Worm (Caenorhabditis elegans) whole organism, midembryonic: ENCODE measurements around the gene dyf-17.

Source experiments
- flt-1 ChIP-seq: fragments of 200-800 bp; sonication (Bioruptor generic); IDR thresholded peaks from 2 replicates; pipeline ENCODE4 v1.3.6; 2022; ENCODE audit warnings: missing genetic modification characterization, missing compliant biosample characterization
- klf-2 ChIP-seq: fragments of 200-800 bp; sonication (Bioruptor generic); conservative IDR thresholded peaks from 2 replicates; pipeline ENCODE4 v1.3.6; 2022; ENCODE audit warnings: missing genetic modification reagents, missing genetic modification characterization, missing compliant biosample characterization
- med-1 ChIP-seq: sonication (generic microtip); optimal IDR thresholded peaks from 2 replicates; lab custom pipeline; 2017; ENCODE audit warnings: missing genetic modification characterization, mild to moderate bottlenecking, missing compliant biosample characterization, antibody characterized with exemption, missing genetic modification reagents; ENCODE audit not compliant: insufficient read depth
- ref-1 ChIP-seq: fragments of 200-800 bp; sonication (Bioruptor generic); conservative IDR thresholded peaks from 2 replicates; pipeline ENCODE4 v1.3.6; 2022; ENCODE audit warnings: missing genetic modification reagents, missing genetic modification characterization, missing compliant biosample characterization
- tab-1 ChIP-seq: fragments of 200-800 bp; sonication (Bioruptor generic); IDR thresholded peaks from 2 replicates; pipeline ENCODE4 v1.3.6; 2022; ENCODE audit warnings: missing genetic modification characterization, missing compliant biosample characterization
- ztf-23 ChIP-seq: fragments of 200-800 bp; sonication (Bioruptor generic); IDR thresholded peaks from 2 replicates; pipeline ENCODE4 v1.3.6; 2022; ENCODE audit warnings: missing genetic modification reagents, missing genetic modification characterization, missing compliant biosample characterization

DNA sequence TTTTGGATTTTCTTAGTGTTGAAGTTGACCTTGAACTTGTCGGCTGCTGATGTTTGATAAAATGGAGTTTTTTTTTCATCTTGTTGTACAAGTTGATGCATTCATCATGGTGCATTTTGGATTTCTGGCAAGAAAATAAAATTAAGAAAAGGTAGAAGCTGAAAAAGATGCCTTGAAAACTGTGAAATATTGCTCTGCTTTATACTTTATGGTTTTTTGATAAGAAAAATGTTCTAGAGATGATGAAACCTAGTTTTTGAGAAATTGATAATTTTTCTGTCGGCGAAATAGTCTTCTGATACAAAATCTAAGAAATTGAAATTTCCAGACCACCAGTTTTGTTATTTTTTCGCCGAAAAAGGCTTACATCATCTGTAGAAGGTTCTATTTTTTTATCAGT lies 25.0 kb downstream of the dyf-17 start, which contains the start of gene Y39B6A.69:
- TF ChIP-seq tab-1 (GFP tag; lab: Robert Waterston, UW): no peak
- TF ChIP-seq flt-1 (GFP tag; lab: Robert Waterston, UW): no peak
- no peak for TF ChIP-seq klf-2
- TF ChIP-seq ref-1: no peak
- TF ChIP-seq med-1: no peak
- no peak for TF ChIP-seq ztf-23 (GFP tag; lab: Robert Waterston, UW)
